Fruit fly (Drosophila melanogaster) Kc167 (cell line): ENCODE results near the gene RtGEF.

ENCODE experiments used
- Myc ChIP-seq: fragments of >200 bp; optimal IDR thresholded peaks from 2 replicates; lab custom pipeline; 2017; ENCODE audit warnings: missing external identifiers
- Sin3A ChIP-seq: fragments of >200 bp; optimal IDR thresholded peaks from 2 replicates; lab custom pipeline; 2018; ENCODE audit warnings: missing external identifiers
- h ChIP-seq: fragments of >200 bp; optimal IDR thresholded peaks from 3 replicates; lab custom pipeline; 2018; ENCODE audit warnings: missing external identifiers
- insv ChIP-seq: fragments of >200 bp; optimal IDR thresholded peaks from 3 replicates; lab custom pipeline; 2018; ENCODE audit warnings: missing external identifiers
- psq ChIP-seq: fragments of >200 bp; optimal IDR thresholded peaks from 2 replicates; lab custom pipeline; 2017; ENCODE audit warnings: missing external identifiers
- ttk ChIP-seq: sonication (Bioruptor generic); optimal IDR thresholded peaks from 2 replicates; lab custom pipeline; 2017; ENCODE audit warnings: missing external identifiers

Gene RtGEF

DNA sequence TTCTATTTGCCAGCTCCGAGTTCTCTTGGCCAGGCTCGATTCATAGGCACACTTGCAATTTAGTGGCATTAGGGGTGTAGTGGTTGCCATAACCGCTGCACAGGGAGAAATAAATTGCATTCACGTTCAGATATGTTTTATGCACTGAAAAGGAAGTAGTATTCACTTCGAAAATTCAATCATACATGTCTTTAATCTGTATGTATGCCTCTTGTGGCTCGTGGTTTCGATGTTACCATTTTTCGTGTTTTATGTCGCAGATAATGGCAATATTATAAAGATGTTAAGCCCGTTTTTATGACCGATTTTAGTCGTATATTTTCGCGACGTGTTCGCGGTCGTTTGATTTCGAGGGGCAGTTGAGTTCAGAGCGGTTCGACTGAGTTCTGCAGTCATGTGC lies 21.7 kb upstream of the RtGEF start:
- TF ChIP-seq ttk (lab: Kevin White, UChicago): no peak
- no peak for TF ChIP-seq insv (lab: Kevin White, UChicago)
- no peak for TF ChIP-seq psq (lab: Kevin White, UChicago)
- TF ChIP-seq Sin3A (lab: Kevin White, UChicago): no peak
- TF ChIP-seq Myc (lab: Kevin White, UChicago): no peak
- TF ChIP-seq h (lab: Kevin White, UChicago): no peak

DNA sequence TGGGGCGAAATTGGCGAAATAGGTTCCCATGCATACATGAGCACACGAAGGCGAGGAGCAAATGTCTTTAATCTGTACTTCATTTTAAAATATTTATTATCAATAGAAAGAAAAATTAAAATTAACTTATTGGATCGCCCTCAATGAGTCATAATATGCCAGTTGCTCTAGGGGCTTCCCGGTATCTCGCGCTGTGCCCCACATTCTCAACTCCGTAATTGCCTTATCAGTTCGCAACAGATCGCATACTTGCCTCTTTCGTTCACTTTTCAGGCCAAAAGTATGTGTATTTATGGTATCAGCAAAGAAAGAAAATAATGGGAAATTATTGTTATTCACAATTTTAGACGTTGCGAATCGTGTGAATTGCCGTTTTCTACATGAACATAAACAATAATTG lies 20.6 kb upstream of the RtGEF start:
- TF ChIP-seq ttk (lab: Kevin White, UChicago): no peak
- no peak for TF ChIP-seq psq (lab: Kevin White, UChicago)
- TF ChIP-seq Sin3A (lab: Kevin White, UChicago): no peak

DNA sequence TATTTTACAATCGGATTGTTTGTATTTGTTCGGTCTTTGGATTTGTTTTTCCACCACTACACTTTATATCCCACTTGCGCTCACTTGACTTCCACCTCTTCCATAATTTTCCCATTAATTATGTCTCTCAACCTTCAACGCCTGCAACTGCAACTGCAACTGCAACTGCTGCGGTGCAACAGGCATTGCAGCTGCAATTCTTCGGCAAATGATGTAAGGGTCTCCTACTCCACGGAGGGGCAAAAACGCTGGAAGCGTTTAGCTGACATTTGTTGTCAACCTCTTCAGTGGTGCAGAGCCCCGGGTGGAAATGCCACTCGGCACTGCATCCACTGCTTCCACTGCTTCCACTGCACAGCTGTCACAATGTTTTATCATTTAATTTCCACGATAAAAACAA lies 17.3 kb upstream of the RtGEF start:
- TF ChIP-seq h (lab: Kevin White, UChicago) (no peak), Myc (lab: Kevin White, UChicago) (no peak), insv (lab: Kevin White, UChicago) (no peak), psq (lab: Kevin White, UChicago) (no peak), Sin3A (lab: Kevin White, UChicago) (no peak), ttk (lab: Kevin White, UChicago) (no peak)

DNA sequence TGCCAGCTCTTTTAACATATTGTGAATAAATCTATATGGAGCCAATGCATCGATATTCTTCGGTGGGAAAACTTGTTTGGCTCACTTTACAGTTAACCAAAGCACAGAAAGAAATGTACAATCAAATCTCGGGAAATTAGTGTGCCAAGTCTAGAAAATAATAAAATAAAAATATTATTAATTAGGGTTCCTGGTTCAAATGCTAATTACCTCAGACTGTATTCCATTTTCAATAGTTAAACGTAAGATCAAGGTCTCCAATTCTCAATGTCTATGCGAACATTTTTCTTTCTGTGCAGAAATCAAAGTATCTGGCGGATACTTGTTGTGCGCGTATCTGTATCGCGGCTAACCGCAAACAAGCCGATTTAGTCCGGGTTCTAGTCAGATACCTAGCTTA lies 15.3 kb upstream of the RtGEF start:
- no peak for TF ChIP-seq Sin3A (lab: Kevin White, UChicago)

DNA sequence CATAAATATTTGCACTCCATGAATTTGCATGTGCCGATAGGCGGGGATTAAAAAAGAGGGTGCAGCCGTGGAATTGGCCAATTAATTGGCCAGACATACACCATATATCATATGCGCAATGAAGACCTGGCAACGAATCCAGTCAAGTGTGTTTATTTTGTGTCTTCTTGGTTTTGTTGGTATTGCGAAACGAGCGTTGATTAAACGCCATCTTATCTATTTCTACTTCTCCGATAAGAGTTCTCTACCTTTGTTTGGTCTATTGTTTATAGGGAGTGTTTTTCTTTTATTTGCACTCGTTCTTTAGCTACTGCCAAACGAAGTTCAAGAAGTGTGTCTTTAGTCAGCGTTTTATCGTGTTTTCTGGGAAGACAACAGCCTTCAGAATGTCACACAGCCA lies 12.4 kb upstream of the RtGEF start:
- TF ChIP-seq insv (lab: Kevin White, UChicago) (no peak), psq (lab: Kevin White, UChicago) (no peak), Sin3A (lab: Kevin White, UChicago) (no peak), h (lab: Kevin White, UChicago) (no peak), Myc (lab: Kevin White, UChicago) (no peak), ttk (lab: Kevin White, UChicago) (no peak)

DNA sequence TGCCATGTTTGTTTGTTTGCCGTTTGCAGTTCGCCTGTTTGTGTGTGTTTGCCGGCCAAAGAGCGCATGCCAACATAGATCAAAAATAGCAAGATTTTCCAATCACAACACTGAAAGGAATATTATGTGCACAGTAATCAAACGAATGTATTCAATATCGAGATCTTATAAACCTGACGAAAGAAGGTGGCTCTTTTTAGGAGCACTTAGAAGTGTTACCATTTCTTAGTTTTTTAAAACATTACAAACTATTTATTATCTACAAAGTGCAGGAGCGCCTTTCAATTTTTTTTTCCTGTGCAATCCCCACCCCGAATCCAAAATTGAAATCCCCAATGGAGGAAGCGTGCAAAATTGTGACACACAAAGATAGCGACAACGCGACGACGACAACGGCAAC lies 9.6 kb upstream of the RtGEF start:
- TF ChIP-seq psq (lab: Kevin White, UChicago) (no peak), ttk (lab: Kevin White, UChicago) (no peak), Sin3A (lab: Kevin White, UChicago) (no peak), insv (lab: Kevin White, UChicago) (no peak), Myc (lab: Kevin White, UChicago) (no peak), h (lab: Kevin White, UChicago) (no peak)

DNA sequence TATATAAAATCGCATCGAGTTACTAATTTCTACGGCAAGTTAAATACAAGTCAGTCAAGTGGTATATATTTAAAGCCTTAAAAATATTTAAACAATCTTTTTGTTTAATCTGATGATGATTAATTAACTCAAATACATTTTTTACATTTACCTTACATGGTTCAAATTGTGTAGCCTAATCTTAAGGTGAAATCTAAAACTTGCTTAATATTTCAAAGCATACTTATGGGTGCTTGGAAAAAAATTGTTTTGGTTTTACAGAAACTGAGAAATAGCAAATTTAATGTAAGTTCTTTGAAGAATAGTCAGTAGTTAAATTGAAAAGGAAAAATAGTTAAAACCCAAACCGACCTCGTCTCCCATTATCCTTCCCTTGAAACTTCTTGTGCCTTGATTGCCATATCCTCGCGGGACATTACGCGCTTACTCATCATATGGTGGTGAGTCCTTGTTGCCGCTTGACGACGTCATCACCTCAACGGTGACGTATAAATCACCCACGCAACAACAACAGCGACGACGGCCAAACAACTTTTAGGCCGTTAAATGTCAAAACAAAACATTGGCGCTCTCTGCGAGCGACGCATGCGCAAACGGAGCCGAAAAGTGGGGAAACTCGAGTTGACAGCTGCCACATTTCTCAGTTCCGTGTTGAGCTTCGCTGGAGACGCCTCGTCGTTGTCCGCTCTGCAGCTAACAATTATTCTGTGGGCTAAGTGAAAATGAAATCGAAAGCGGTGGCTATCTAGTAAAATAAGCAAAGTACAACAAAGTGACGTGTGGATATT lies 8.8 kb upstream of the RtGEF start:
- TF ChIP-seq insv (lab: Kevin White, UChicago) (no peak), psq (lab: Kevin White, UChicago) (no peak), Myc (lab: Kevin White, UChicago) (no peak), ttk (lab: Kevin White, UChicago) (no peak), h (lab: Kevin White, UChicago) (no peak), Sin3A (lab: Kevin White, UChicago) (no peak)

DNA sequence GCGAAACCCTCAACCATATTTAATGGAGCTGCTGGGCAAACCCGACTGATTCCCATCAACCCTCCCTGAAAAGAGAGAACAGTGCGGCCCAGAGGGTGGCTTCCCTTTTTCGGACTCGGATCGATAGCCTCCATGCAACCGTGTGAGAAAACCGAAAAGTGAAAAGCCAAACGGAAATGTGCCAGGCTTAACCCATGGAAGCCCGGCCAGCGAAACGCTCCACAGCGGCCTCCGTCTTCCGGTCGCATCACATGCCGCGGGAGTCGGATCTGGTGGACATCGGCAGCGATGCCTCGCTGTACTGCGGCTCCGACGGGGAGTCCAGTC lies 8.3 kb upstream of the RtGEF start:
- no peak for TF ChIP-seq psq (lab: Kevin White, UChicago)
- TF ChIP-seq Sin3A (lab: Kevin White, UChicago): no peak
- no peak for TF ChIP-seq ttk (lab: Kevin White, UChicago)
- TF ChIP-seq Myc (lab: Kevin White, UChicago): no peak
- TF ChIP-seq h (lab: Kevin White, UChicago): no peak
- TF ChIP-seq insv (lab: Kevin White, UChicago): no peak

DNA sequence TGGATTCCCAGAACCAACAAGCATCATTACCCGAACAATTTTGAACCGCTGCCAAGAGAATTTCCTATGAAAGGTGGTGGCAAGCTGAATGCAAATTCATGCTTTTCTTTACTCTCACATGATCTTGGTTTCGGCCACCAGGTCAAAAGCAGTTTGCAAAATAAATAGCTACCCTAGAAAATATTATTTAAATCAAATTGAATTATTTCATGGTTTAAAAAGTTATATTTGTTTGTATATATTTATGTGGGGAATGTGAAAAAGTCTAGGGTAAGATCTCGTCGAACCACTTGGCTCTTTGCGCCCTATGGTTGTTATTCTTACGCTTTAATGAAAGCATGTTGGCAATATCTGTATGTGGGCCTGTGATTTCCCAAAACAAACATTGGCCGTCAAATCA lies 1.5 kb downstream of the RtGEF start:
- TF ChIP-seq psq (lab: Kevin White, UChicago) (no peak), h (lab: Kevin White, UChicago) (no peak), insv (lab: Kevin White, UChicago) (no peak), ttk (lab: Kevin White, UChicago) (no peak), Sin3A (lab: Kevin White, UChicago) (no peak), Myc (lab: Kevin White, UChicago) (no peak)

DNA sequence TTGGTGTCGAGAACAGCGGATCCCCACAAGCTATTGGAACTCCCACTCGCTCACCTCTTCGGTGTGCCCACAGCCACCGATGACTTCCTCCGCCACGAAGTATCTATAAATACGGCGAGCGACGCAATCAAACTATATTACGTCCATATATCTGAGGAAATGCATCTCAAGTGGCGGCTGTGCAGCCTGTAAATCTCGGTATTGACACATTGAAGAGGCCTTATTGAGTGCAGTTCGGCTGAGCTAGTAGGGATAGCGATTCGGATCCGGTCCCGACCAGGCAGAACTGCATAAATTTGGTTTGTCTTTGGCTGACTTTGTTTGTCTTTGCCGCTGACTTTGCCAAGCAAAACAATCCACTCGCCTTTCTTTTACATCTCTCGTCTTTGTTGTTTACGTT lies 2.0 kb downstream of the RtGEF start:
- no peak for TF ChIP-seq ttk (lab: Kevin White, UChicago)
- no peak for TF ChIP-seq h (lab: Kevin White, UChicago)
- no peak for TF ChIP-seq psq (lab: Kevin White, UChicago)
- TF ChIP-seq insv (lab: Kevin White, UChicago): no peak
- no peak for TF ChIP-seq Sin3A (lab: Kevin White, UChicago)
- no peak for TF ChIP-seq Myc (lab: Kevin White, UChicago)

DNA sequence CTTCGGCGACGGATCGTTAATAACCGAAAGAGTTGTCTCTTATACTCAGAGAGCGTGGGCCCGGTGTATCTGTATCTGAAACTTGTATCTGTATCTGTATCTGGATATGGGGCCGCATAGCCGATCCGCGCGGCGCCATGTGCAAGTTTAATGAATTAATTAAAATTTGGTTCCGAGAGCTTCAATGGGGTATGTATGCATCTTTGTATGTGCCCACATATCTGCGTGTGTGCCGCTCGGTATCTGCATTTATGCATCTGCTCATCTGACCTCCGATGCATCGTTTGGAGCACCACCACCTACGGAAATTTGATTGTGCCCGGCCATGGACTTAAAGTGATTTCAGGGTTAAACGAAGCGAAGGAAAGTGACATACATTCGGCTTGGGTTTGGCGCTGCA lies 2.5 kb downstream of the RtGEF start:
- no peak for TF ChIP-seq psq (lab: Kevin White, UChicago)
- no peak for TF ChIP-seq insv (lab: Kevin White, UChicago)
- no peak for TF ChIP-seq h (lab: Kevin White, UChicago)
- no peak for TF ChIP-seq Myc (lab: Kevin White, UChicago)
- TF ChIP-seq ttk (lab: Kevin White, UChicago): no peak
- TF ChIP-seq Sin3A (lab: Kevin White, UChicago): no peak

DNA sequence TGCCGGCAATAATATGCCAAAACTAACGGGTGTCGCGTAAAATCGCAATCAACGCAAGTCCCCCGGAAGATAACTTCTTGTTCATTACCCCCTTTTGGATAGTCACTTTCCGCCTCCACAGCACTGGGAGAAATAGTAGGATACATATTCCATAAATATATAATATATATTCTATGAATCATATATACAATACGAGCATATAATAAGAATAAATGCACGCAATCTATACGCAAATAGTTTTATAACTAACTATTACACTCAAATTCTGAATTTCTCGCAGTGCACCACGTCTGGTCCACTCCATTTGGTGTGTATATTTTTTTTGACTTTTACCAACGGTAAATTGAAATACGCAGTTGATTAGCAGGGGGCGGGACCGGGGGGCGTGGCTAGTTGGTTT lies 19.9 kb downstream of the RtGEF start:
- TF ChIP-seq psq (lab: Kevin White, UChicago) (no peak), Myc (lab: Kevin White, UChicago) (no peak), Sin3A (lab: Kevin White, UChicago) (no peak), ttk (lab: Kevin White, UChicago) (no peak), h (lab: Kevin White, UChicago) (no peak), insv (lab: Kevin White, UChicago) (no peak)
